Fruit fly (Drosophila melanogaster) whole organism, embryonic: Measurements from ENCODE around the gene CG42784.

Experiments
- B-H2 ChIP-seq: fragments of 200-800 bp; sonication (Bioruptor generic); optimal IDR thresholded peaks from 2 replicates; lab custom pipeline; 2018; ENCODE audit warnings: missing biosample characterization, mild to moderate bottlenecking, missing genetic modification characterization
- BEAF-32 ChIP-seq: fragments of 200-800 bp; sonication (Bioruptor generic); optimal IDR thresholded peaks from 3 replicates; lab custom pipeline; 2017; ENCODE audit warnings: missing biosample characterization, missing genetic modification characterization, mild to moderate bottlenecking, moderate library complexity, missing genetic modification reagents
- CG10267 ChIP-seq: fragments of 200-800 bp; sonication (Bioruptor generic); optimal IDR thresholded peaks from 2 replicates; lab custom pipeline; 2018; ENCODE audit warnings: missing biosample characterization, mild to moderate bottlenecking, missing genetic modification characterization, moderate library complexity
- CG10366 ChIP-seq: fragments of 200-800 bp; sonication (Bioruptor generic); IDR thresholded peaks from 2 replicates; pipeline ENCODE4 v1.3.6; 2022; ENCODE audit warnings: missing biosample characterization, missing genetic modification characterization
- CG11247 ChIP-seq: fragments of 200-800 bp; sonication (Bioruptor generic); IDR thresholded peaks from 2 replicates; pipeline ENCODE4 v1.3.6; 2022; ENCODE audit warnings: missing biosample characterization, missing genetic modification characterization
- CG12104 ChIP-seq: fragments of 200-800 bp; sonication (Bioruptor generic); optimal IDR thresholded peaks from 3 replicates; lab custom pipeline; 2016; ENCODE audit warnings: missing biosample characterization, missing genetic modification characterization
- CG1233 ChIP-seq: fragments of 200-800 bp; sonication (Bioruptor generic); optimal IDR thresholded peaks from 4 replicates; lab custom pipeline; 2018; ENCODE audit warnings: missing biosample characterization, mild to moderate bottlenecking, missing genetic modification characterization
- CG13296 ChIP-seq: fragments of 200-800 bp; sonication (Bioruptor generic); optimal IDR thresholded peaks from 3 replicates; lab custom pipeline; 2018; ENCODE audit warnings: missing biosample characterization, mild to moderate bottlenecking, missing genetic modification characterization
- CG14710 ChIP-seq: fragments of 200-800 bp; sonication (Bioruptor generic); optimal IDR thresholded peaks from 3 replicates; lab custom pipeline; 2019; ENCODE audit warnings: missing biosample characterization, mild to moderate bottlenecking, missing genetic modification characterization, moderate library complexity
- CG14860 ChIP-seq: fragments of 200-800 bp; sonication (Bioruptor generic); IDR thresholded peaks from 3 replicates; pipeline ENCODE4 v1.3.6; 2022; ENCODE audit warnings: missing biosample characterization, missing genetic modification characterization; ENCODE audit not compliant: partially characterized antibody
- CG17385 ChIP-seq: fragments of 200-800 bp; sonication (Bioruptor generic); optimal IDR thresholded peaks from 3 replicates; lab custom pipeline; 2018; ENCODE audit warnings: missing biosample characterization, mild to moderate bottlenecking, missing genetic modification characterization
- CG2120 ChIP-seq: fragments of 200-800 bp; sonication (Bioruptor generic); optimal IDR thresholded peaks from 3 replicates; lab custom pipeline; 2016; ENCODE audit warnings: missing biosample characterization, missing genetic modification characterization
- CG2875 ChIP-seq: fragments of 200-800 bp; sonication (Bioruptor generic); optimal IDR thresholded peaks from 2 replicates; lab custom pipeline; 2017; ENCODE audit warnings: missing biosample characterization, mild to moderate bottlenecking, missing genetic modification characterization, missing genetic modification reagents
- CG30431 ChIP-seq: fragments of 200-800 bp; sonication (Bioruptor generic); optimal IDR thresholded peaks from 2 replicates; lab custom pipeline; 2017; ENCODE audit warnings: missing biosample characterization, missing genetic modification characterization
- CG5245 ChIP-seq: fragments of 200-800 bp; sonication (Bioruptor generic); optimal IDR thresholded peaks from 3 replicates; lab custom pipeline; 2016; ENCODE audit warnings: missing biosample characterization, missing genetic modification characterization
- CG6854 ChIP-seq: fragments of 200-800 bp; sonication (Bioruptor generic); optimal IDR thresholded peaks from 3 replicates; lab custom pipeline; 2017; ENCODE audit warnings: missing biosample characterization, mild to moderate bottlenecking, missing genetic modification characterization
- CG7271 ChIP-seq: fragments of 200-800 bp; sonication (Bioruptor generic); optimal IDR thresholded peaks from 2 replicates; lab custom pipeline; 2018; ENCODE audit warnings: missing biosample characterization, mild to moderate bottlenecking, missing genetic modification characterization, moderate library complexity
- CG7372 ChIP-seq: fragments of 200-800 bp; sonication (Bioruptor generic); IDR thresholded peaks from 2 replicates; pipeline ENCODE4 v1.3.6; 2022; ENCODE audit warnings: missing biosample characterization, missing genetic modification characterization
- CG7839 ChIP-seq: fragments of 200-800 bp; sonication (Bioruptor generic); optimal IDR thresholded peaks from 3 replicates; lab custom pipeline; 2018; ENCODE audit warnings: missing biosample characterization, mild to moderate bottlenecking, missing genetic modification characterization, moderate library complexity
- CG7963 ChIP-seq: fragments of 200-800 bp; sonication (Bioruptor generic); IDR thresholded peaks from 3 replicates; pipeline ENCODE4 v1.3.6; 2022; ENCODE audit warnings: missing biosample characterization, missing genetic modification characterization; ENCODE audit not compliant: partially characterized antibody
- CG8388 ChIP-seq: fragments of 200-800 bp; sonication (Bioruptor generic); optimal IDR thresholded peaks from 2 replicates; lab custom pipeline; 2019; ENCODE audit warnings: missing biosample characterization, mild to moderate bottlenecking, missing genetic modification characterization, moderate library complexity
- CG9727 ChIP-seq: fragments of 200-800 bp; sonication (Bioruptor generic); optimal IDR thresholded peaks from 3 replicates; lab custom pipeline; 2017; ENCODE audit warnings: missing biosample characterization, mild to moderate bottlenecking, missing genetic modification characterization
- CHES-1-like ChIP-seq: fragments of 200-800 bp; sonication (Bioruptor generic); optimal IDR thresholded peaks from 2 replicates; lab custom pipeline; 2016; ENCODE audit warnings: missing biosample characterization, missing genetic modification characterization
- CTCF ChIP-seq: fragments of 200-800 bp; sonication (Bioruptor generic); optimal IDR thresholded peaks from 2 replicates; lab custom pipeline; 2017; ENCODE audit warnings: missing biosample characterization, mild to moderate bottlenecking, missing genetic modification characterization, moderate library complexity
- ERR ChIP-seq: fragments of 200-800 bp; sonication (Bioruptor generic); optimal IDR thresholded peaks from 2 replicates; lab custom pipeline; 2016; ENCODE audit warnings: missing biosample characterization, missing genetic modification characterization
- Eip74EF ChIP-seq, 2 experiments: fragments of 200-800 bp in 1 of 2; fragments of >200 bp in 1 of 2; sonication (Bioruptor generic) in 1 of 2; optimal IDR thresholded peaks; 2 replicates each; lab custom pipeline; 2017 to 2019; ENCODE audit warnings: missing biosample characterization in 2 of 2, missing genetic modification characterization in 2 of 2, mild to moderate bottlenecking in 1 of 2, moderate library complexity in 1 of 2
- Gsc ChIP-seq: fragments of 200-800 bp; sonication (Bioruptor generic); IDR thresholded peaks from 2 replicates; pipeline ENCODE4 v1.3.6; 2022; ENCODE audit warnings: missing biosample characterization, missing genetic modification characterization
- NfI ChIP-seq: fragments of 200-800 bp; sonication (Bioruptor generic); optimal IDR thresholded peaks from 3 replicates; lab custom pipeline; 2018; ENCODE audit warnings: missing biosample characterization, mild to moderate bottlenecking, missing genetic modification characterization, moderate library complexity
- Oli ChIP-seq: fragments of 200-800 bp; sonication (Bioruptor generic); optimal IDR thresholded peaks from 2 replicates; lab custom pipeline; 2018; ENCODE audit warnings: missing biosample characterization, mild to moderate bottlenecking, missing genetic modification characterization, moderate library complexity
- Ptx1 ChIP-seq: fragments of 200-800 bp; sonication (Bioruptor generic); IDR thresholded peaks from 2 replicates; pipeline ENCODE4 v1.3.6; 2022; ENCODE audit warnings: missing biosample characterization, missing genetic modification characterization
- Sin3A ChIP-seq: fragments of >200 bp; optimal IDR thresholded peaks from 2 replicates; lab custom pipeline; 2018
- Sry-β ChIP-seq: fragments of 200-800 bp; sonication (Bioruptor generic); optimal IDR thresholded peaks from 2 replicates; lab custom pipeline; 2018; ENCODE audit warnings: missing biosample characterization, mild to moderate bottlenecking, missing genetic modification characterization, moderate library complexity
- TFAM ChIP-seq: fragments of 200-800 bp; sonication (Bioruptor generic); optimal IDR thresholded peaks from 2 replicates; lab custom pipeline; 2017; ENCODE audit warnings: missing biosample characterization, missing genetic modification characterization, inconsistent platforms
- Tbp ChIP-seq: fragments of >200 bp; optimal IDR thresholded peaks from 2 replicates; lab custom pipeline; 2018; ENCODE audit warnings: missing biosample characterization, missing genetic modification characterization
- Trl ChIP-seq, 3 experiments: fragments of >200 bp in 2 of 3; fragments of 200-800 bp in 1 of 3; sonication (Bioruptor generic) in 1 of 3; optimal IDR thresholded peaks; 2 replicates in 1 of 3; 3 replicates in 2 of 3; lab custom pipeline; 2016 to 2017; ENCODE audit warnings: missing biosample characterization in 1 of 3, missing genetic modification characterization in 1 of 3
- ash1 ChIP-seq: fragments of 200-800 bp; sonication (Bioruptor generic); optimal IDR thresholded peaks from 2 replicates; lab custom pipeline; 2018; ENCODE audit warnings: missing biosample characterization, mild to moderate bottlenecking, missing genetic modification characterization
- bbx ChIP-seq: fragments of 200-800 bp; sonication (Bioruptor generic); IDR thresholded peaks from 2 replicates; pipeline ENCODE4 v1.3.6; 2022; ENCODE audit warnings: missing biosample characterization, missing genetic modification characterization; ENCODE audit not compliant: partially characterized antibody
- cas ChIP-seq: fragments of 200-800 bp; sonication (Bioruptor generic); IDR thresholded peaks from 2 replicates; pipeline ENCODE4 v1.3.6; 2022; ENCODE audit warnings: missing biosample characterization, missing genetic modification characterization
- cato ChIP-seq: fragments of 200-800 bp; sonication (Bioruptor generic); optimal IDR thresholded peaks from 2 replicates; lab custom pipeline; 2016; ENCODE audit warnings: missing biosample characterization, missing genetic modification characterization, borderline replicate concordance
- cwo ChIP-seq: fragments of 200-800 bp; sonication (Bioruptor generic); optimal IDR thresholded peaks from 3 replicates; lab custom pipeline; 2017; ENCODE audit warnings: missing biosample characterization, missing genetic modification characterization, mild to moderate bottlenecking, moderate library complexity, missing genetic modification reagents
- da ChIP-seq: fragments of 200-800 bp; sonication (Bioruptor generic); optimal IDR thresholded peaks from 2 replicates; lab custom pipeline; 2016; ENCODE audit warnings: missing biosample characterization, missing genetic modification characterization
- dmrt11E ChIP-seq: fragments of 200-800 bp; sonication (Bioruptor generic); optimal IDR thresholded peaks from 3 replicates; lab custom pipeline; 2018; ENCODE audit warnings: missing biosample characterization, mild to moderate bottlenecking, missing genetic modification characterization, moderate library complexity
- gsb ChIP-seq: fragments of 200-800 bp; sonication (Bioruptor generic); IDR thresholded peaks from 2 replicates; pipeline ENCODE4 v1.3.6; 2022; ENCODE audit warnings: missing biosample characterization, missing genetic modification characterization
- ham ChIP-seq: fragments of 200-800 bp; sonication (Bioruptor generic); IDR thresholded peaks from 2 replicates; pipeline ENCODE4 v1.3.6; 2022; ENCODE audit warnings: missing biosample characterization, missing genetic modification characterization
- her ChIP-seq: fragments of 200-800 bp; sonication (Bioruptor generic); optimal IDR thresholded peaks from 2 replicates; lab custom pipeline; 2016; ENCODE audit warnings: missing biosample characterization, missing genetic modification characterization
- insv ChIP-seq, 2 experiments: fragments of 200-800 bp; sonication (Bioruptor generic); optimal IDR thresholded peaks; 3 replicates each; lab custom pipeline; 2016 to 2018; ENCODE audit warnings: missing biosample characterization in 2 of 2, missing genetic modification characterization in 2 of 2
- ken ChIP-seq: fragments of 200-800 bp; sonication (Bioruptor generic); IDR thresholded peaks from 3 replicates; pipeline ENCODE4 v1.3.6; 2022; ENCODE audit warnings: missing biosample characterization, missing genetic modification characterization
- klu ChIP-seq: fragments of 200-800 bp; sonication (Bioruptor generic); IDR thresholded peaks from 2 replicates; pipeline ENCODE4 v1.3.6; 2022; ENCODE audit warnings: missing biosample characterization, missing genetic modification characterization
- ro ChIP-seq: fragments of 200-800 bp; sonication (Bioruptor generic); IDR thresholded peaks from 2 replicates; pipeline ENCODE4 v1.3.6; 2022; ENCODE audit warnings: missing biosample characterization, missing genetic modification characterization
- tup ChIP-seq: fragments of 200-800 bp; sonication (Bioruptor generic); optimal IDR thresholded peaks from 2 replicates; lab custom pipeline; 2016; ENCODE audit warnings: missing biosample characterization, mild to moderate bottlenecking, missing genetic modification characterization, moderate library complexity

CG42784 gene

dm6 chr2L:13387255-13387654 is 28.0 kb upstream of the CG42784 start, which contains the start of the genes Ing5 and CG7099 (continued):
- TF ChIP-seq B-H2, result peak; percentile 96
- TF ChIP-seq Oli (tag; lab: Kevin White, UChicago), result peak; percentile 94
- TF ChIP-seq Trl (optimal IDR thresholded peaks at IDR 0.05; lab: Kevin White, UChicago), result no peak
- peak; percentile 91 for TF ChIP-seq Trl (GFP tag; optimal IDR thresholded peaks at IDR 0.05; lab: Kevin White, UChicago)
- peak; percentile 60 for TF ChIP-seq CTCF (GFP tag; lab: Kevin White, UChicago)
- TF ChIP-seq CG14710 (tag; lab: Kevin White, UChicago), result peak; percentile 96
- peak; percentile 70 for TF ChIP-seq BEAF-32 (GFP tag; lab: Kevin White, UChicago)
- no peak for TF ChIP-seq Sin3A
- TF ChIP-seq gsb (GFP tag; lab: Robert Waterston, UW), result peak; percentile 89
- TF ChIP-seq NfI, result peak; percentile 97
- TF ChIP-seq bbx (GFP tag; lab: Robert Waterston, UW), result peak; percentile 53
- TF ChIP-seq CG5245 (GFP tag; lab: Kevin White, UChicago), result peak; percentile 95
- TF ChIP-seq tup (GFP tag; lab: Kevin White, UChicago), result peak; percentile 93
- peak; percentile 89 for TF ChIP-seq CG7271 (tag; lab: Kevin White, UChicago)
- TF ChIP-seq CG13296 (GFP tag; lab: Kevin White, UChicago), result peak; percentile 94
- TF ChIP-seq CG6854 (GFP tag; lab: Kevin White, UChicago), result peak; percentile 73
- peak; percentile 88 for TF ChIP-seq CHES-1-like
- TF ChIP-seq CG7963, result peak; percentile 45; the same call in 2 of the 3 replicates
- peak; percentile 69 for TF ChIP-seq her (GFP tag; lab: Kevin White, UChicago)
- TF ChIP-seq da (GFP tag; lab: Kevin White, UChicago), result peak; percentile 83
- TF ChIP-seq ro, result peak; percentile 90
- TF ChIP-seq cas (GFP tag; lab: Robert Waterston, UW), result peak; percentile 96
- TF ChIP-seq CG14860 (GFP tag; lab: Robert Waterston, UW), result peak; percentile 62; the same call in 2 of the 3 replicates
- peak; percentile 91 for TF ChIP-seq CG10267 (tag; lab: Kevin White, UChicago)
- TF ChIP-seq cato (GFP tag; lab: Kevin White, UChicago), result peak; percentile 94
- TF ChIP-seq Eip74EF (GFP tag; optimal IDR thresholded peaks at IDR 0.05; lab: Kevin White, UChicago), result no peak
- peak; percentile 97 for TF ChIP-seq CG10366 (GFP tag; lab: Robert Waterston, UW)
- no peak for TF ChIP-seq Tbp (GFP tag; lab: Kevin White, UChicago)
- peak; percentile 77; the same call in 1 of the 2 replicates for TF ChIP-seq ham
- TF ChIP-seq Ptx1 (GFP tag; lab: Robert Waterston, UW), result peak; percentile 98
- peak; percentile 53 for TF ChIP-seq TFAM
- peak; percentile 90 for TF ChIP-seq cwo (GFP tag; lab: Kevin White, UChicago)
- TF ChIP-seq CG11247 (GFP tag; lab: Robert Waterston, UW), result peak; percentile 95
- TF ChIP-seq insv (GFP tag; optimal IDR thresholded peaks at IDR 0.05; lab: Kevin White, UChicago), result peak in 1 of 2 experiments; percentile 73
- peak; percentile 94 for TF ChIP-seq CG8388 (GFP tag; lab: Kevin White, UChicago)
- TF ChIP-seq Gsc (GFP tag; lab: Robert Waterston, UW), result peak; percentile 79
- peak; percentile 78 for TF ChIP-seq ERR (GFP tag; lab: Kevin White, UChicago)
- peak; percentile 97 for TF ChIP-seq CG2120 (GFP tag; lab: Kevin White, UChicago)
- TF ChIP-seq CG30431 (GFP tag; lab: Kevin White, UChicago), result peak; percentile 94
- TF ChIP-seq ken, result peak; percentile 97
- peak; percentile 88 for TF ChIP-seq CG2875 (GFP tag; lab: Kevin White, UChicago)
- TF ChIP-seq CG7839 (tag; lab: Kevin White, UChicago), result peak; percentile 97
- TF ChIP-seq CG1233, result peak; percentile 94
- peak; percentile 96 for TF ChIP-seq CG9727 (GFP tag; lab: Kevin White, UChicago)
- TF ChIP-seq dmrt11E (tag; lab: Kevin White, UChicago), result peak; percentile 96
- peak; percentile 96 for TF ChIP-seq CG7372
- TF ChIP-seq CG17385, result peak; percentile 88
- peak; percentile 93 for TF ChIP-seq klu (GFP tag; lab: Robert Waterston, UW)
- peak; percentile 67 for TF ChIP-seq Sry-β (GFP tag; lab: Kevin White, UChicago)
- TF ChIP-seq CG12104 (GFP tag; lab: Kevin White, UChicago), result peak; percentile 94
- peak; percentile 61 for TF ChIP-seq ash1 (GFP tag; lab: Kevin White, UChicago)
